Worm (Caenorhabditis elegans): ENCODE measurements around the gene srw-7.

- TF ChIP-seq fkh-6 (tag; optimal IDR thresholded peaks at IDR 0.05) (no peak), elt-2 (tag; optimal IDR thresholded peaks at IDR 0.05) (no peak), hlh-15 (tag; optimal IDR thresholded peaks at IDR 0.05) (no peak), pha-4 (tag; optimal IDR thresholded peaks at IDR 0.05) (no peak), K09A11.1 (tag; optimal IDR thresholded peaks at IDR 0.05; ENCODE audit: insufficient read depth) (no peak), hlh-13 (GFP tag; optimal IDR thresholded peaks at IDR 0.05) (no peak), sdc-2 (tag; optimal IDR thresholded peaks at IDR 0.05) (no peak), ceh-9 (tag; optimal IDR thresholded peaks at IDR 0.05) (no peak), ama-1 (optimal IDR thresholded peaks at IDR 0.05) (no peak)
Observed at ce11 chrV:3841462-3841861, 35.4 kb downstream of the srw-7 start.
